Worm (Caenorhabditis elegans): ENCODE data around the gene skr-20.

Gene skr-20

DNA sequence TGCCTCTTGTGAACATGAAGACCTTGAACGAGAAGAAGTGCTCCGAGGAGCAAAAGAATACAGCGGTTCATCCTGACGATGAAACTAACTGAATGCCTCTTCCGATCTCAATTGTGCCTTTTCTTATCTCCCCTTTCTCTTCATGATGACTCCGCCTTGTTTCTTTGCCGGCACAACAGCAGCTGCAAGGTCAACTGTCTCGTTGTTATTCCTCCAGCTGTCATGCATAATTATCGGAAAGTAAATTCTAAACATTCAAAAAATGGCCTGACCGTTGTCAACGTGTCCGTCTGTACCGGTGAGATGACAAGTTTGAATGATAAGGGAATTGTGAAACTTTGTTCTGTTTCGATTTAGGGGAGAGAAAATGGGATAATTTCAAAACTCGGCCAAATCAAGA, 2.0 kb downstream of the skr-20 start, which contains the start of gene asp-4:
Gene asp-4, minus strand, starts transcription at position 106 of the 400 bp plus-strand sequence.
- no peak for TF ChIP-seq ceh-32 (tag; optimal IDR thresholded peaks at IDR 0.05; ENCODE audit: poor library complexity)
- no peak for TF ChIP-seq egl-27 (tag; optimal IDR thresholded peaks at IDR 0.05)
- TF ChIP-seq madf-5 (GFP tag; IDR thresholded peaks at IDR 0.05), result no peak
- TF ChIP-seq hlh-30 (tag; optimal IDR thresholded peaks at IDR 0.05; ENCODE audit: insufficient read depth), result peak; percentile 25
- TF ChIP-seq hlh-11 (tag; optimal IDR thresholded peaks at IDR 0.05), result peak; percentile 84
- peak; percentile 71 for TF ChIP-seq dmd-6 (GFP tag; IDR thresholded peaks at IDR 0.05)
- TF ChIP-seq daf-16 (GFP tag; optimal IDR thresholded peaks at IDR 0.05), result no peak
- TF ChIP-seq daf-16 (tag; optimal IDR thresholded peaks at IDR 0.05), result peak; percentile 95
- TF ChIP-seq nhr-77 (tag; optimal IDR thresholded peaks at IDR 0.05), result no peak
- peak; percentile 74 for TF ChIP-seq dve-1 (tag; optimal IDR thresholded peaks at IDR 0.05; ENCODE audit: insufficient read depth)
- no peak for TF ChIP-seq dpl-1 (GFP tag; optimal IDR thresholded peaks at IDR 0.05)
- peak; percentile 15 for TF ChIP-seq pqm-1 (tag; optimal IDR thresholded peaks at IDR 0.05)

DNA sequence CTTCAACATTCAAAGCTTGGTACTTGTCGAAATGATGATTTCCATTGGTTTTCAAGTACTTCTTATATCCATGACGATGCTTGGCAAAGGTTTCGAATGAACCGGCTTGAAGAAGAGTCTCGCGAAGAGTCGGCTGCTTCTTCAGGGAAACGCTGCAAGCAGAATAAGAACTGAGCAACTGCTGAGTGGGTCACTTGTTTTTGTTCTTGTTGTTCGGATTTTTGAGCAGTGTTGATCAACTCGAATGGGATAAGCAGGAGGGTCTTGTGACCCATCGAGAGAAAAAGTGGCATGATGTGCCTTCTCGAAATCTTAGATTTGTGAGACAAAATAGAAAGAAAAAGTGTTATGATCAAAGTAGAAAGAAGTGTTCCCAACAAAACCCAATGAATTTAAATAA, 2.7 kb downstream of the skr-20 start:
- TF ChIP-seq daf-16 (GFP tag; optimal IDR thresholded peaks at IDR 0.05), result peak in 1 of 2 experiments; percentile 91
- TF ChIP-seq daf-16 (tag; optimal IDR thresholded peaks at IDR 0.05), result no peak
- TF ChIP-seq hlh-30 (tag; optimal IDR thresholded peaks at IDR 0.05; ENCODE audit: insufficient read depth), result peak; percentile 8
- TF ChIP-seq nhr-237 (tag; optimal IDR thresholded peaks at IDR 0.05), result no peak
- TF ChIP-seq unc-62 (GFP tag; optimal IDR thresholded peaks at IDR 0.05 in 1 of 2), result peak in 1 of 2 experiments; percentile 90
- no peak for TF ChIP-seq unc-62 (tag; optimal IDR thresholded peaks at IDR 0.05)
- no peak for TF ChIP-seq mdl-1 (tag; optimal IDR thresholded peaks at IDR 0.05)
- peak; percentile 67 for TF ChIP-seq nhr-11 (tag; optimal IDR thresholded peaks at IDR 0.05)
- TF ChIP-seq dmd-9 (GFP tag; IDR thresholded peaks at IDR 0.05), result no peak

DNA sequence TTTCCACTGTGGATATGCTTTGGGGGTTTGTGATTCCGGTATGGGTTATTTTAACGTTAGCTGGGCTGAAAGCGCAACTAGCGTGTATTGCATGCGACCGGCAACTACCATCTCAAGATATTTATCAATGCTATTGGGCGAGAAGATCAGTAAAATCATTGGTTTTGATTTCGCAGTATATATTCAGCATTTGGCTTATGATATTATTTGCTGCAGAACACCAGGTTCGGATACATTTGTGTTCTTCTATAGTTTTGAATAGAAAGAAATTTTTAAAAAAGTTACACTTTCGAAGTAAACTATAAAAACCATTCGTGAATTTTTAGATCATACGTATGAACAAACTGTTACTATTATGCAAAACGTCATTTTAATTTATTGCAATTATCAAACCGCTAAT, 5.4 kb downstream of the skr-20 start:
- TF ChIP-seq unc-62 (GFP tag; optimal IDR thresholded peaks at IDR 0.05 in 1 of 2) (peak in 1 of 2 experiments; percentile 94), unc-62 (tag; optimal IDR thresholded peaks at IDR 0.05) (no peak), aha-1 (tag) (peak; percentile 17), lin-39 (tag; optimal IDR thresholded peaks at IDR 0.05) (no peak)

DNA sequence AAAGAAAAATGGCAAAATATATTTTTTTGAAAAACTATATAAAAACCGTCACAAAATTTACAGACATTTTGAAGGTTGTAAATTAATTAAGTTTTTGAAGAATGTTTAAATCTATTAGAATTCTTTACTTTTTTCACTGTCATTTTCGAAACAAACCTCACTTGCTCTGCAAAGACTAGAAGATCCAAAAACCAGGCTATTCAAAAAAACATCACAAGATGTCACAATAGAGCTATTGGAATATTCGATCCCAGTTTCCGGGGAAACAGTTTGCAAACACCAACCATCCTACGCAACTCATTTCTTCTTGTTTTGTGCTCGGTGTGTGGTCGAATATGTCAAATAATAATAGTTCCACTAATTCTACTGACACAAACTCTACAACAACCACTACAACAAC, 6.5 kb downstream of the skr-20 start, which contains the start of gene R12H7.4:
Gene R12H7.4, plus strand, starts transcription at position 301 of the 400 bp plus-strand sequence.
- TF ChIP-seq tag-97 (GFP tag; IDR thresholded peaks at IDR 0.05), result no peak
- TF ChIP-seq unc-62 (GFP tag; optimal IDR thresholded peaks at IDR 0.05 in 1 of 2), result peak in 1 of 2 experiments; percentile 79
- no peak for TF ChIP-seq unc-62 (tag; optimal IDR thresholded peaks at IDR 0.05)

DNA sequence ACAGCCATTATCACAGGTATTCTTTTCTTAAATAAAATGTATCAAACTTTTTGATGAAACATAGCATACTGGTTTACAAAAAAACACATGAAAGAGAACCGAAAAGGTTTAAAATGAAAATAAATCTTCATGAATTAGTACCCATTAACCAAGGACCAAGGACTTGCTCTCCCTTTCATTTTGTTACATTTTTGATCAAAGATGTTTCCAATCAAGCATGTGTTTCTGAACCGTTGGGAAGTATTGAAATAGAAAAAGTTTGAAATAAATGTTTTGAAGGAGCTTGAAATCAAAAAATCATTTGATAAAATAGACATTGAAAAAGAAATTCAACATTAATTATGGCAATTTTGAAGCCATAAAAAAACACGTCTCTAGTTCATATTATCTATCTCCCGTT, 10.8 kb downstream of the skr-20 start:
- TF ChIP-seq mep-1 (tag; optimal IDR thresholded peaks at IDR 0.05), result no peak
- no peak for TF ChIP-seq sdz-12 (GFP tag; optimal IDR thresholded peaks at IDR 0.05)
- no peak for TF ChIP-seq lsy-2 (tag; optimal IDR thresholded peaks at IDR 0.05)
- peak in 1 of 2 experiments; percentile 19 for TF ChIP-seq unc-62 (GFP tag; optimal IDR thresholded peaks at IDR 0.05 in 1 of 2)
- TF ChIP-seq unc-62 (tag; optimal IDR thresholded peaks at IDR 0.05), result no peak
- no peak for TF ChIP-seq T26A8.4 (GFP tag; IDR thresholded peaks at IDR 0.05)

DNA sequence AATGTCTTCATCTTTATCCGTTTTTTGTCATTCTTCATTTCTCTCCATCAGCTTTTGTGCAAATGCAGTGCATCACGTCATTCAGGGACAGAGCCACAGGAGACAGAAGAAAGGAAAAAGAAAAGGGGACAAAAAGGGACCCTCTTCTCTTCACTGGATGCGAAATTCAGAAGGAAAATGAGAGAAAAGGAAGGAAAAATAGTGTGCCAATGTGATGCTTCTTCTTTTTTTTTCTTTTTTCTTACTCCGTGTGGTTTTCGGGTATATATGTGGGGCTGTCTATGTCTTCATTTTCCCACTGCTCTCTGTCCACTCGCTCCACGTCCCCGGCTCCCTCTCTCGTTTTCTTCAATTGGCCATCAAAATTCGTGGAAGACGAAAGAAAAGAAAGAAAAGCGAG, 12.9 kb downstream of the skr-20 start:
- TF ChIP-seq nhr-10 (tag; optimal IDR thresholded peaks at IDR 0.05) (no peak), lsy-2 (tag; optimal IDR thresholded peaks at IDR 0.05) (peak in 1 of 2 experiments; percentile 61), hlh-30 (tag; optimal IDR thresholded peaks at IDR 0.05; ENCODE audit: insufficient read depth) (peak; percentile 35), hlh-11 (tag; optimal IDR thresholded peaks at IDR 0.05) (peak; percentile 10), T26A8.4 (GFP tag; IDR thresholded peaks at IDR 0.05) (no peak), dmd-6 (GFP tag; IDR thresholded peaks at IDR 0.05) (no peak), nhr-25 (tag; optimal IDR thresholded peaks at IDR 0.05; ENCODE audit: borderline replicate concordance, insufficient read depth) (no peak), ctbp-1 (GFP tag; IDR thresholded peaks at IDR 0.05) (peak; percentile 60; the same call in 1 of the 2 replicates), gei-8 (GFP tag; optimal IDR thresholded peaks at IDR 0.05) (no peak), F49E8.2 (tag; optimal IDR thresholded peaks at IDR 0.05; ENCODE audit: borderline replicate concordance) (no peak), hmg-1.1 (GFP tag; IDR thresholded peaks at IDR 0.05) (peak; percentile 57), rbr-2 (tag; optimal IDR thresholded peaks at IDR 0.05) (peak; percentile 24), mep-1 (tag; optimal IDR thresholded peaks at IDR 0.05) (peak; percentile 71), mdl-1 (tag; optimal IDR thresholded peaks at IDR 0.05) (peak in 1 of 2 experiments; percentile 32), egl-43 (GFP tag; IDR thresholded peaks at IDR 0.05) (0 out of 2 replicates have a peak, but pooled peaks have one; percentile 18), unc-62 (GFP tag; optimal IDR thresholded peaks at IDR 0.05 in 1 of 2) (peak in 1 of 2 experiments; percentile 43), unc-62 (tag; optimal IDR thresholded peaks at IDR 0.05) (no peak), zfp-3 (GFP tag; conservative IDR thresholded peaks at IDR 0.05) (no peak), fkh-10 (GFP tag; optimal IDR thresholded peaks at IDR 0.05) (peak; percentile 71)

Data from whole organism, L4 larva.